Worm (Caenorhabditis elegans) whole organism, late embryonic: Measurements from ENCODE around the gene F58E6.5.

ENCODE experiments used
- ama-1 ChIP-seq: fragments of 150-350 bp; optimal IDR thresholded peaks from 2 replicates; lab custom pipeline; 2014
- ceh-34 ChIP-seq: sonication (generic microtip); optimal IDR thresholded peaks from 2 replicates; lab custom pipeline; 2016; ENCODE audit warnings: mild to moderate bottlenecking, missing genetic modification characterization, missing compliant biosample characterization
- dmd-4 ChIP-seq: sonication (generic microtip); optimal IDR thresholded peaks from 2 replicates; lab custom pipeline; 2016; ENCODE audit warnings: borderline replicate concordance, missing genetic modification characterization, missing compliant biosample characterization
- nhr-11 ChIP-seq: fragments of 150-350 bp; optimal IDR thresholded peaks from 2 replicates; lab custom pipeline; 2014; ENCODE audit warnings: missing biosample characterization, missing genetic modification characterization
- pha-4 ChIP-seq: fragments of 150-350 bp; optimal IDR thresholded peaks from 2 replicates; lab custom pipeline; 2018; ENCODE audit warnings: missing biosample characterization, missing genetic modification reagents, missing genetic modification characterization
- rnt-1 ChIP-seq: sonication (generic microtip); optimal IDR thresholded peaks from 2 replicates; lab custom pipeline; 2016; ENCODE audit warnings: missing genetic modification characterization, missing compliant biosample characterization
- syd-9 ChIP-seq: sonication (generic microtip); optimal IDR thresholded peaks from 2 replicates; lab custom pipeline; 2016; ENCODE audit warnings: mild to moderate bottlenecking, missing genetic modification characterization, moderate library complexity, missing compliant biosample characterization
- unc-55 ChIP-seq: sonication (generic microtip); optimal IDR thresholded peaks from 2 replicates; lab custom pipeline; 2017; ENCODE audit warnings: missing biosample characterization, missing genetic modification reagents, missing genetic modification characterization

- TF ChIP-seq ama-1 (lab: Kevin White, UChicago) (no peak), ceh-34 (tag; lab: Kevin White, UChicago) (no peak), dmd-4 (tag; lab: Kevin White, UChicago) (no peak), nhr-11 (tag; lab: Kevin White, UChicago) (no peak), rnt-1 (tag; lab: Kevin White, UChicago) (no peak), syd-9 (tag; lab: Kevin White, UChicago) (no peak), unc-55 (GFP tag; lab: Kevin White, UChicago) (no peak), pha-4 (tag; lab: Kevin White, UChicago) (no peak)
Observed at ce11 chrV:9796002-9796401, 41.6 kb upstream of the F58E6.5 start.
